Worm (Caenorhabditis elegans) whole organism, mixed stage, embryonic: ENCODE measurements around the gene gcy-23.

ENCODE experiments used
- M03D4.4 ChIP-seq: sonication (generic microtip); optimal IDR thresholded peaks from 2 replicates; lab custom pipeline; 2017; ENCODE audit warnings: mild to moderate bottlenecking, missing genetic modification characterization, missing compliant biosample characterization
- bed-3 ChIP-seq: fragments of 200-800 bp; sonication (Bioruptor generic); optimal IDR thresholded peaks from 3 replicates; lab custom pipeline; 2018; ENCODE audit warnings: mild to moderate bottlenecking, missing genetic modification characterization, moderate library complexity, missing compliant biosample characterization
- ceh-39 ChIP-seq: fragments of 150-350 bp; optimal IDR thresholded peaks from 2 replicates; lab custom pipeline; 2014; ENCODE audit warnings: missing biosample characterization, missing genetic modification characterization
- ceh-43 ChIP-seq: fragments of 200-800 bp; sonication (Bioruptor generic); optimal IDR thresholded peaks from 2 replicates; lab custom pipeline; 2018; ENCODE audit warnings: mild to moderate bottlenecking, missing genetic modification characterization, moderate library complexity, missing compliant biosample characterization
- ces-1 ChIP-seq: fragments of 150-350 bp; optimal IDR thresholded peaks from 2 replicates; lab custom pipeline; 2014; ENCODE audit warnings: missing biosample characterization, missing genetic modification reagents, missing genetic modification characterization
- cnd-1 ChIP-seq: fragments of 200-800 bp; sonication (Bioruptor generic); optimal IDR thresholded peaks from 2 replicates; lab custom pipeline; 2018; ENCODE audit warnings: mild to moderate bottlenecking, missing genetic modification characterization, missing compliant biosample characterization
- drap-1 ChIP-seq: fragments of 200-800 bp; sonication (Bioruptor generic); optimal IDR thresholded peaks from 3 replicates; lab custom pipeline; 2018; ENCODE audit warnings: mild to moderate bottlenecking, missing genetic modification characterization, missing compliant biosample characterization
- elt-1 ChIP-seq: sonication (generic microtip); optimal IDR thresholded peaks from 2 replicates; lab custom pipeline; 2017; ENCODE audit warnings: missing genetic modification characterization, mild to moderate bottlenecking, missing compliant biosample characterization, antibody characterized with exemption, moderate library complexity, borderline replicate concordance; ENCODE audit not compliant: insufficient read depth
- flh-1 ChIP-seq: fragments of 200-800 bp; sonication (Bioruptor generic); optimal IDR thresholded peaks from 2 replicates; lab custom pipeline; 2018; ENCODE audit warnings: mild to moderate bottlenecking, missing genetic modification characterization, moderate library complexity, missing compliant biosample characterization
- ham-2 ChIP-seq: fragments of 200-800 bp; sonication (Bioruptor generic); optimal IDR thresholded peaks from 2 replicates; lab custom pipeline; 2018; ENCODE audit warnings: mild to moderate bottlenecking, missing genetic modification characterization, missing compliant biosample characterization
- hlh-1 ChIP-seq: fragments of 150-350 bp; optimal IDR thresholded peaks from 2 replicates; lab custom pipeline; 2014; ENCODE audit warnings: missing biosample characterization, missing genetic modification reagents, missing genetic modification characterization
- lin-13 ChIP-seq: fragments of 150-350 bp; optimal IDR thresholded peaks from 2 replicates; lab custom pipeline; 2014; ENCODE audit warnings: missing biosample characterization, missing genetic modification characterization
- lsy-2 ChIP-seq: fragments of 150-350 bp; optimal IDR thresholded peaks from 2 replicates; lab custom pipeline; 2014; ENCODE audit warnings: missing biosample characterization, missing genetic modification characterization
- mab-5 ChIP-seq: fragments of 150-350 bp; optimal IDR thresholded peaks from 2 replicates; lab custom pipeline; 2014; ENCODE audit warnings: missing biosample characterization, missing genetic modification characterization
- mep-1 ChIP-seq: fragments of 150-350 bp; optimal IDR thresholded peaks from 2 replicates; lab custom pipeline; 2017; ENCODE audit warnings: missing biosample characterization, missing genetic modification reagents, missing genetic modification characterization, inconsistent platforms
- mls-2 ChIP-seq: sonication (generic microtip); optimal IDR thresholded peaks from 2 replicates; lab custom pipeline; 2016; ENCODE audit warnings: mild to moderate bottlenecking, missing genetic modification characterization, moderate library complexity, missing compliant biosample characterization
- nhr-12 ChIP-seq: fragments of 150-350 bp; optimal IDR thresholded peaks from 2 replicates; lab custom pipeline; 2014; ENCODE audit warnings: missing biosample characterization, missing genetic modification characterization
- nhr-2 ChIP-seq: fragments of 150-350 bp; optimal IDR thresholded peaks from 2 replicates; lab custom pipeline; 2014; ENCODE audit warnings: missing biosample characterization, missing genetic modification characterization
- nhr-237 ChIP-seq: fragments of 150-350 bp; optimal IDR thresholded peaks from 2 replicates; lab custom pipeline; 2014; ENCODE audit warnings: missing biosample characterization, missing genetic modification characterization
- nhr-28 ChIP-seq: fragments of 150-350 bp; optimal IDR thresholded peaks from 2 replicates; lab custom pipeline; 2014; ENCODE audit warnings: missing biosample characterization, missing genetic modification characterization
- pha-4 ChIP-seq: fragments of 150-350 bp; optimal IDR thresholded peaks from 2 replicates; lab custom pipeline; 2018; ENCODE audit warnings: missing biosample characterization, missing genetic modification reagents, missing genetic modification characterization
- sem-2 ChIP-seq: fragments of 200-800 bp; sonication (Bioruptor generic); optimal IDR thresholded peaks from 2 replicates; lab custom pipeline; 2018; ENCODE audit warnings: mild to moderate bottlenecking, missing genetic modification characterization, missing compliant biosample characterization
- snpc-4 ChIP-seq: fragments of 150-350 bp; optimal IDR thresholded peaks from 2 replicates; lab custom pipeline; 2014; ENCODE audit warnings: missing biosample characterization, missing genetic modification characterization
- sptf-1 ChIP-seq: sonication (generic microtip); optimal IDR thresholded peaks from 2 replicates; lab custom pipeline; 2017; ENCODE audit warnings: mild to moderate bottlenecking, missing genetic modification characterization, moderate library complexity, missing compliant biosample characterization
- tbx-8 ChIP-seq: fragments of 200-800 bp; sonication (Bioruptor generic); optimal IDR thresholded peaks from 2 replicates; lab custom pipeline; 2018; ENCODE audit warnings: mild to moderate bottlenecking, missing genetic modification characterization, moderate library complexity, missing compliant biosample characterization
- unc-120 ChIP-seq: sonication (generic microtip); optimal IDR thresholded peaks from 2 replicates; lab custom pipeline; 2017; ENCODE audit warnings: missing genetic modification characterization, missing compliant biosample characterization; ENCODE audit not compliant: poor library complexity, severe bottlenecking
- unc-39 ChIP-seq: fragments of 150-350 bp; optimal IDR thresholded peaks from 2 replicates; lab custom pipeline; 2014; ENCODE audit warnings: missing biosample characterization, missing genetic modification characterization
- unc-62 ChIP-seq: fragments of 150-350 bp; optimal IDR thresholded peaks from 2 replicates; lab custom pipeline; 2014; ENCODE audit warnings: missing biosample characterization, missing genetic modification reagents, missing genetic modification characterization
- zip-8 ChIP-seq: fragments of 150-350 bp; optimal IDR thresholded peaks from 2 replicates; lab custom pipeline; 2014; ENCODE audit warnings: missing biosample characterization, missing genetic modification characterization
- ztf-11 ChIP-seq: fragments of 150-350 bp; optimal IDR thresholded peaks from 2 replicates; lab custom pipeline; 2014; ENCODE audit warnings: missing biosample characterization, missing genetic modification characterization

Gene gcy-23

ce11 chrIV:3266841-3267240 is 22.3 kb downstream of the gcy-23 start:
- no peak for TF ChIP-seq pha-4 (tag; lab: Kevin White, UChicago)
- TF ChIP-seq cnd-1, result no peak
- no peak for TF ChIP-seq ztf-11 (tag; lab: Kevin White, UChicago)
- no peak for TF ChIP-seq ces-1 (GFP tag; lab: Kevin White, UChicago)
- no peak for TF ChIP-seq unc-39 (tag; lab: Kevin White, UChicago)
- no peak for TF ChIP-seq nhr-237 (tag; lab: Kevin White, UChicago)
- TF ChIP-seq sem-2, result no peak
- TF ChIP-seq ceh-39, result no peak
- TF ChIP-seq nhr-12, result no peak
- TF ChIP-seq drap-1 (GFP tag; lab: Kevin White, UChicago), result no peak
- TF ChIP-seq ceh-43 (GFP tag; lab: Kevin White, UChicago), result no peak
- no peak for TF ChIP-seq ham-2 (GFP tag; lab: Kevin White, UChicago)
- TF ChIP-seq nhr-2, result no peak
- no peak for TF ChIP-seq zip-8
- no peak for TF ChIP-seq sptf-1 (tag; lab: Kevin White, UChicago)
- TF ChIP-seq lin-13 (tag; lab: Kevin White, UChicago), result no peak
- no peak for TF ChIP-seq bed-3
- no peak for TF ChIP-seq mab-5 (tag; lab: Kevin White, UChicago)
- TF ChIP-seq unc-120, result no peak
- no peak for TF ChIP-seq M03D4.4 (tag; lab: Kevin White, UChicago)

ce11 chrIV:3265657-3266056 is 23.5 kb downstream of the gcy-23 start, which contains the start of gene T26C12.2:
T26C12.2 (minus strand) TSS chrIV:3265757.
- TF ChIP-seq elt-1 (no peak), ham-2 (GFP tag; lab: Kevin White, UChicago) (no peak), ces-1 (GFP tag; lab: Kevin White, UChicago) (no peak), nhr-28 (tag; lab: Kevin White, UChicago) (no peak), mep-1 (tag; lab: Kevin White, UChicago) (no peak), lsy-2 (no peak), hlh-1 (no peak), ceh-43 (GFP tag; lab: Kevin White, UChicago) (no peak), mls-2 (tag; lab: Kevin White, UChicago) (no peak)
- TF ChIP-seq, all 35 proteins: peak for 0

ce11 chrIV:3261761-3262160 is 27.4 kb downstream of the gcy-23 start:
- TF ChIP-seq nhr-237 (tag; lab: Kevin White, UChicago), result no peak

DNA sequence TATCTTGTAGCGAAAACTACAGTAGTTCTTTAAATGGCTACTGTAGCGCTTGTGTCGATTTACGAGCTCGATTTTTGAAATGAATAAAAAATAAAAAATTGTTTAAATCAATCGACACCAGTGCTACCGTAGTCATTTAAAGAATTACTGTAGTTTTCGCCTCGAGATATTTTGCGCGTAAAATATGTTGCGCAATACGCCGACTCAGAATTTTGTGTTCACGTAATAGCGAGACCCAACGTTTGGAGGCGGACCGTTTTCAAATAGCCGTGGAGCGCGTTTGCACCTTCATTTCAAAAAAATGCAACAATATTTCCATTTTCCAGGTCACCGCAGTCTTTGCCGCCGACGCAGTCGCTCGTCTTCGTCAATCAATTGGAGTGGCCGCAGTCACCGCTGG is 28.9 kb downstream of the gcy-23 start:
- TF ChIP-seq zip-8 (peak; percentile 94), nhr-12 (no peak)

- TF ChIP-seq hlh-1 (no peak), snpc-4 (no peak)
These were observed 30.6 kb downstream of the gcy-23 start, which contains the start of gene T26C12.1 for ce11 chrIV:3258528-3258927. T26C12.1 (plus strand) TSS chrIV:3258910.

DNA sequence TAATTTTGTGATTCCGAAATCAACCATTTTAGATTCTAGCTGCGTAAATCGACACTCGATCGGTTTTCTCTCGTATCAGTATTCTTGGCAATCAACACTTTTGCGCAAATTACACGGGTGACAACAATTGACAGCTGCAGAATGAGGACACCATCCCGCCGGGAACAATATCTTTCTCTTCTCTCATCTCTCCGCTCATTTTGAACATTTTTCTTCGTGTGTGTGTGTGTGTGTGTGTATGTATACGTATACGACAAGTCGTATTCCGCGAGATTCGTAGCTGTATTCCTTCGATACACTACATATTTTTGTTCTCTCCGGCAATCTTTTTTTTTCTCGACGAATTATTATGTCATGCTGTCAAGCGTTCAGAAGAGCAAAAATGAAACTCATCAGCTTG is 32.3 kb downstream of the gcy-23 start:
- TF ChIP-seq unc-62 (GFP tag; lab: Kevin White, UChicago), result peak; percentile 38
- TF ChIP-seq nhr-12, result no peak
- no peak for TF ChIP-seq ham-2 (GFP tag; lab: Kevin White, UChicago)
- TF ChIP-seq hlh-1, result peak; percentile 60
- no peak for TF ChIP-seq unc-39 (tag; lab: Kevin White, UChicago)

DNA sequence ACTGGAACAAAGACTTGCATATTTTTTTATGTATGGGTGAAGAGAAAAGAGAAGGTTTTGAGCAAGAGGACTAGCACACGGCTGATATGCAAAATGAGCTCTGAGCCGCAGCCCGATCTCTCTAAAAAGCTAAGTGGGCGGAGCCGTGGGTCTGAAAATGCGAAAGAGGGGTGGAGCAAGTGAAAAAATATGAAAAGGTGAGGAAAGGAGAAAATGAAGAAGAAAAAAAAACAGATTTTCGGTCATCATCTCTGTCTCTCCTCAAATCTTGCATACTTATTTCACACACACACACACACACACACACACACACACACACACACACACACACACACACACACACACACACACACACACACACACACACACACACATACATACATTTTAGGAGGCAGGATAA is 34.7 kb downstream of the gcy-23 start, which contains the start of gene dmd-9:
dmd-9 (minus strand) TSS at position 101 of the 400 bp plus-strand sequence.
- TF ChIP-seq M03D4.4 (tag; lab: Kevin White, UChicago), result peak; percentile 4
- no peak for TF ChIP-seq nhr-12
- TF ChIP-seq, all 35 proteins: peak for 1

ce11 chrIV:3252047-3252446 is 37.1 kb downstream of the gcy-23 start:
- TF ChIP-seq M03D4.4 (tag; lab: Kevin White, UChicago), result no peak
- no peak for TF ChIP-seq flh-1
- TF ChIP-seq sptf-1 (tag; lab: Kevin White, UChicago), result no peak
- no peak for TF ChIP-seq unc-62 (GFP tag; lab: Kevin White, UChicago)
- no peak for TF ChIP-seq bed-3
- no peak for TF ChIP-seq tbx-8 (GFP tag; lab: Kevin White, UChicago)
- no peak for TF ChIP-seq mab-5 (tag; lab: Kevin White, UChicago)
- no peak for TF ChIP-seq ces-1 (GFP tag; lab: Kevin White, UChicago)
- no peak for TF ChIP-seq sem-2
- TF ChIP-seq ham-2 (GFP tag; lab: Kevin White, UChicago), result no peak
- TF ChIP-seq nhr-28 (tag; lab: Kevin White, UChicago), result no peak
- no peak for TF ChIP-seq mls-2 (tag; lab: Kevin White, UChicago)
- TF ChIP-seq nhr-2, result no peak
- no peak for TF ChIP-seq elt-1
- TF ChIP-seq unc-120, result no peak
